Fruit fly (Drosophila melanogaster): ENCODE measurements around the gene Polr3G.

Gene Polr3G

DNA sequence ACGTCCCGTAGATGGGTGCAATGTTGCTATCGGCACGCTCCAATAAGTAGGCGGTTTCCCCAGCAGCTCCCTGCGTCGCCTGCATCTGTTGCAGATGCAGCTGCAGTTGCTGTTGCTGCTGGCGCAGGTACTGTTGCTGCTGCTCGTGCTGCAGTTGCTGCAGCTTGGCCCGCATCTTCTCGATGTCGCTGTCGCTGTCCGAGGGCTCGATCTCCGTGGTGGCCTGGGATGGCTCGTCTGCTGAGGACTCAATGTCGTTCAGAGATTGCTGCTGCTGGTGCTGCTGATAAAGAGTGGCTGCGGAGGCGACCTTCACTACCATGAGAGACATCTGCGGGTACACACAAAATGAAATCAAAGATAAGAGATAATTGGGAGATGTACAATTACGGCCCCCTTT is 44.9 kb downstream of the Polr3G start:
- TF ChIP-seq CG1620 (GFP tag; optimal IDR thresholded peaks at IDR 0.05): no peak
- TF ChIP-seq Mnt (GFP tag; optimal IDR thresholded peaks at IDR 0.05): no peak
- TF ChIP-seq kay (GFP tag; ENCODE audit: borderline replicate concordance): no peak
- no peak for TF ChIP-seq Hr96 (GFP tag; optimal IDR thresholded peaks at IDR 0.05)
- no peak for TF ChIP-seq cnc (optimal IDR thresholded peaks at IDR 0.05)
- TF ChIP-seq cic (GFP tag; optimal IDR thresholded peaks at IDR 0.05): no peak
- no peak for TF ChIP-seq ovo (GFP tag; optimal IDR thresholded peaks at IDR 0.05)
- TF ChIP-seq toe (GFP tag; optimal IDR thresholded peaks at IDR 0.05): no peak
- TF ChIP-seq CG11617 (GFP tag; optimal IDR thresholded peaks at IDR 0.05): no peak
- no peak for TF ChIP-seq CG12768 (GFP tag; optimal IDR thresholded peaks at IDR 0.05)
- TF ChIP-seq CG33017 (tag; optimal IDR thresholded peaks at IDR 0.05): no peak
- TF ChIP-seq CG7045 (GFP tag; optimal IDR thresholded peaks at IDR 0.05): no peak
- TF ChIP-seq tj (GFP tag; optimal IDR thresholded peaks at IDR 0.05): no peak
- TF ChIP-seq pad (GFP tag; optimal IDR thresholded peaks at IDR 0.05): no peak
- no peak for TF ChIP-seq CG14711 (tag; optimal IDR thresholded peaks at IDR 0.05)
- TF ChIP-seq CG7101 (tag; optimal IDR thresholded peaks at IDR 0.05): no peak
- no peak for TF ChIP-seq bab1 (GFP tag; optimal IDR thresholded peaks at IDR 0.05)
- no peak for TF ChIP-seq CG5204 (GFP tag; optimal IDR thresholded peaks at IDR 0.05)

dm6 chr3L:17379311-17379710 is 47.6 kb downstream of the Polr3G start, which contains the start of gene Cad74A:
Gene Cad74A, minus strand, starts transcription at chr3L:17379530.
- TF ChIP-seq Mnt (GFP tag; optimal IDR thresholded peaks at IDR 0.05): no peak
- peak; percentile 34 for TF ChIP-seq tj (GFP tag; optimal IDR thresholded peaks at IDR 0.05)

Measured in whole organism, adult.